Worm (Caenorhabditis elegans): ENCODE measurements around the gene lst-5.
A peak's percentile ranks its signal among the peaks of the same experiment; 100 is the strongest.

Gene lst-5

ce11 chrII:7059274-7059757 lies 36.6 kb downstream of the lst-5 start (continued):
- TF ChIP-seq nhr-120 (GFP tag; IDR thresholded peaks at IDR 0.05) (no peak), lin-26 (GFP tag; IDR thresholded peaks at IDR 0.05) (0 out of 2 replicates have a peak, but pooled peaks have one; percentile 53), aptf-3 (GFP tag; IDR thresholded peaks at IDR 0.05) (no peak), K11D2.4 (GFP tag; IDR thresholded peaks at IDR 0.05) (no peak), madf-8 (GFP tag; conservative IDR thresholded peaks at IDR 0.05) (no peak), lin-35 (GFP tag; optimal IDR thresholded peaks at IDR 0.05) (peak in 1 of 3 experiments; percentile 39), D2030.7 (GFP tag; IDR thresholded peaks at IDR 0.05) (no peak), C17E4.6 (GFP tag; IDR thresholded peaks at IDR 0.05) (no peak), F52B5.7 (tag; optimal IDR thresholded peaks at IDR 0.05) (no peak), ztf-3 (GFP tag; optimal IDR thresholded peaks at IDR 0.05) (no peak), sdz-38 (tag; optimal IDR thresholded peaks at IDR 0.05) (no peak), ztf-18 (tag; optimal IDR thresholded peaks at IDR 0.05) (no peak), madf-3 (GFP tag; IDR thresholded peaks at IDR 0.05) (no peak), hrde-1 (tag; optimal IDR thresholded peaks at IDR 0.05; ENCODE audit: borderline replicate concordance) (no peak), F55B11.4 (tag; optimal IDR thresholded peaks at IDR 0.05; ENCODE audit: borderline replicate concordance, insufficient read depth) (no peak), nfya-1 (tag; optimal IDR thresholded peaks at IDR 0.05; ENCODE audit: borderline replicate concordance, insufficient read depth) (no peak), hmg-20 (GFP tag; IDR thresholded peaks at IDR 0.05) (no peak), ztf-26 (tag; optimal IDR thresholded peaks at IDR 0.05) (peak; percentile 36), dox-1 (GFP tag; IDR thresholded peaks at IDR 0.05) (no peak; the same call in 1 of the 2 replicates), F22D6.2 (tag; optimal IDR thresholded peaks at IDR 0.05) (no peak), nfyb-1 (GFP tag; IDR thresholded peaks at IDR 0.05) (no peak; the same call in 1 of the 2 replicates), attf-5 (GFP tag; optimal IDR thresholded peaks at IDR 0.05) (peak; percentile 62), ets-4 (GFP tag; optimal IDR thresholded peaks at IDR 0.05) (no peak), unc-130 (GFP tag; optimal IDR thresholded peaks at IDR 0.05) (no peak), let-607 (tag; optimal IDR thresholded peaks at IDR 0.05) (peak in 1 of 2 experiments; percentile 36), attf-6 (GFP tag; IDR thresholded peaks at IDR 0.05) (no peak), ceh-40 (GFP tag; IDR thresholded peaks at IDR 0.05) (no peak), ama-1 (optimal IDR thresholded peaks at IDR 0.05) (no peak), ama-1 (GFP tag; optimal IDR thresholded peaks at IDR 0.05) (no peak), cebp-1 (GFP tag; IDR thresholded peaks at IDR 0.05) (no peak), cebp-1 (tag; optimal IDR thresholded peaks at IDR 0.05) (peak; percentile 55), B0336.3 (GFP tag; IDR thresholded peaks at IDR 0.05) (no peak), ceh-58 (GFP tag; IDR thresholded peaks at IDR 0.05) (no peak), tlf-1 (GFP tag; optimal IDR thresholded peaks at IDR 0.05) (no peak), die-1 (tag; optimal IDR thresholded peaks at IDR 0.05) (peak; percentile 3), F39B2.1 (GFP tag; IDR thresholded peaks at IDR 0.05) (no peak), hlh-26 (GFP tag; conservative IDR thresholded peaks at IDR 0.05) (no peak), efl-1 (GFP tag; optimal IDR thresholded peaks at IDR 0.05) (no peak), K12H6.12 (tag; optimal IDR thresholded peaks at IDR 0.05) (no peak), bed-2 (GFP tag; IDR thresholded peaks at IDR 0.05) (no peak), rpc-1 (optimal IDR thresholded peaks at IDR 0.05) (no peak), rpc-1 (tag; optimal IDR thresholded peaks at IDR 0.05) (no peak), ccch-3 (GFP tag; optimal IDR thresholded peaks at IDR 0.05) (no peak), Y95B8A.8 (GFP tag; IDR thresholded peaks at IDR 0.05) (no peak), nhr-80 (tag; optimal IDR thresholded peaks at IDR 0.05) (peak; percentile 70), F57C9.4 (tag; optimal IDR thresholded peaks at IDR 0.05) (no peak), ceh-27 (GFP tag; optimal IDR thresholded peaks at IDR 0.05) (no peak), B0261.1 (tag; optimal IDR thresholded peaks at IDR 0.05) (no peak), B0035.1 (tag; optimal IDR thresholded peaks at IDR 0.05) (no peak), T07F8.4 (tag; optimal IDR thresholded peaks at IDR 0.05) (no peak), repo-1 (tag; optimal IDR thresholded peaks at IDR 0.05) (no peak)

All from whole organism, young adult.